Worm (Caenorhabditis elegans) whole organism, dauer: ENCODE measurements around the gene T15B7.8.

ENCODE experiments used
- unc-62 ChIP-seq: sonication (generic microtip); optimal IDR thresholded peaks from 2 replicates; lab custom pipeline; 2017; ENCODE audit warnings: missing biosample characterization, missing genetic modification reagents, missing genetic modification characterization

T15B7.8 gene

DNA sequence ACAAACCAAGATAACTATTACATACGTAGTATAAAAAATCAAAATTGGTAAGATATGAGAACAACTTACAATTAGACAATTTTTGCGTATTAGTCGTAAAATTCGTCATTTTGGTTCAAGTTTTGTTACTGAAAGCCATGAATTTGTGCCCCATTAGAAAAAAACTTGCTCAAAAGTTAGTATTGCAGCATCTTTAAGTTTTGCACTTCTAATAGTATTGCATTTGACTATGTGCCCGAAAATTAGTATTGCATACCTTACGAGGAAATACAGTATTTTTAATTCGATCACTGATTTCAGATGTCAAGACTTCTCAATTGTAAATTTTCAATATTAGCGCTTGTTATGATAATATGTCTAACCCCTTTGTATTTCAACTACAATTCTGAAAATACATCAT lies at the start of gene T15B7.8:
Gene T15B7.8 (plus strand): TSS at position 301 of the 400 bp plus-strand sequence.
- TF ChIP-seq unc-62 (GFP tag; lab: Kevin White, UChicago) = no peak

DNA sequence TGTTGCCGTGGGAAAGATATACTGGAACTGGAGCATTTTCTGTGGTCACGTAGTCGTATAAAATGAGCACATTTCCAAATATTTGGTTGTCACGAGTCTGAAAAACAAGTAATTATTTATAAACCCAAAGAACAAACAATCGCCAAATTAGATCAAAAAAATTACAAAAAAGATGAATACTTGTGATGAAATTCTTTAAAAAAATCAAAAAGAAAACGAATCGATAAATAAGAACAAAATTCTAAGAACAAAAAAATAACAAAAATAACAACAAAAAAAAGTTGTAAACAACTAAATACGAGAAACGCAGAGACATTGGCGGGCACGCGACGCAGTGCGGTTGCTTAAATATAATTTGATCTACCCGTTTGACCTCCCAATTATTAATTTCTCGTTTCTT lies 47.9 kb upstream of the T15B7.8 start, which contains the start of gene ZC404.16:
Gene ZC404.16 (minus strand): TSS at position 101 of the 400 bp plus-strand sequence.
- TF ChIP-seq unc-62 (GFP tag; lab: Kevin White, UChicago) = no peak

DNA sequence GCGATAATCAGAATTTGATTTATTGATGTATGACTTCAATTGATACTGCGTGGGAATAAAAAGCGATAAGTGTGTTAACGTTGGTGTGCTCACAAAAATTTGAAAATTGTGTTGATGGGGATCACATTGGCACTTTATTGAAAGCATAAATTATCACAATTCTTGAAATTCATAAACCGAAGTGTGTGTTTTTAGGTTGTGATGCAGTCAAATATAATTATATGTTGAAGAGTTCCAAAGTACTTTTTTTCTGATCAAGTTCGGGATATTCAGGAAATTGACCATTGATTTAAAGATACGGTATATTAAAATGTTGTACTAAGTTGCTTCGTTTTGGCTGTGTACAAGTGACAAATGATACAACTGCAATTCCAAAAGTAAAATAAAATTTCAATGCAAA lies 45.9 kb upstream of the T15B7.8 start, which contains the start of gene srh-28:
Gene srh-28 (minus strand): TSS at position 101 of the 400 bp plus-strand sequence.
- TF ChIP-seq unc-62 (GFP tag; lab: Kevin White, UChicago) = no peak

DNA sequence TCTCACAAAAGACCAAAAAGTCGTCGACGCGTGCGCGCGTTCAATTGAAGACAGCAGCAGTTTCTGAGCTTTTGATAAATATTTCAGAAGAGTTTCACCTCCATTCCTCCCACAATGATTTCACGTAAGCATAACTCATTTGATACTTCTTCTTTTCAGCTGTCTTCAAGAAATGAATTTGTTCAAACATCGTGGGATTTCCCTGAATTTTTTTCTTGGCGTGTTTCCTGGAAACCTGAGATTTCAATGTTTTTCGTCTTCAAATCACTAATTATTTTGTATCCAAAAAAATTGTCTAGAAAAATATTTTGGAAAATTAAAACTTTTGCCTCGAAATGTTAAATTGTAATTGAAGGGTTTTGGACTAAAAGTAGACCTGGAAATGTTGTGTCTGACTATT lies 43.2 kb upstream of the T15B7.8 start:
- TF ChIP-seq unc-62 (GFP tag; lab: Kevin White, UChicago) = no peak

DNA sequence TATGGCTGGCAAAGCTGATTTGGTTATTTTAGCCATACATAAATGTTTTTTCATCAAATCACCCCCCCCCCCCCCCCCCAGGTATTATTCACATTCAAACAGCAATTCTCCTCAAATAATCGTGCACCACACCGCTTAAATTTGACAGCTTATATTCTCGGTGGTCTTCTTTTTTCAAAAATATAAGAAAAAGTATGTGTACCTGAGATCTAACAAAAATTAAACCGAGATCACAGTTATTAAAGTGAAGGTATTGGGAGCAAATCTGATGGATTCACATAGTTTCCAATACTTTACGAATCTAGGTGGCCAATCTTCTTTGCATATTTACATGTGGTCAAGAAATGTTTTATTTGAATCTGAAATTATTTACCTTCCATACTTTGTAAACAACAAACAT lies 41.4 kb upstream of the T15B7.8 start, which contains the start of gene ZC404.15:
Gene ZC404.15 (plus strand): TSS at position 301 of the 400 bp plus-strand sequence.
- TF ChIP-seq unc-62 (GFP tag; lab: Kevin White, UChicago) = no peak

DNA sequence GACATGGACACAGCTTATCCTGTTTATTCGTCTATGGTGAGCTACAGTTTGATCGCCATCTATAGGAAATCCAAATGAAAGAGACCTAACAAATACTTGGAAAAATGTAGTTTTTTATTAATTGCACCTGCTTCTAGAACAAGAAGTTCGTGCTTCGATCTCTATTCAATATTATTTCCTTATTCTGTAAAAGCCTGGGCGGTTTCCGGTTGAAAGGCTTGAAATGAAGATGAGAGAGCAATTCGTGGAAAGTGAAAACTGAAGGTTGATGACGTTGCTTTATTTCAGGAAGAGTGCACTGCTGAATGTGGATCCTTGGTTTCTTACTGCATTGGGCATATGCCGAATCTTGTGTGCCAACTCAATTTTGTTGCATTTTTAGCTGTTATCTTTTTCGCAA lies 40.9 kb upstream of the T15B7.8 start:
- TF ChIP-seq unc-62 (GFP tag; lab: Kevin White, UChicago) = no peak

DNA sequence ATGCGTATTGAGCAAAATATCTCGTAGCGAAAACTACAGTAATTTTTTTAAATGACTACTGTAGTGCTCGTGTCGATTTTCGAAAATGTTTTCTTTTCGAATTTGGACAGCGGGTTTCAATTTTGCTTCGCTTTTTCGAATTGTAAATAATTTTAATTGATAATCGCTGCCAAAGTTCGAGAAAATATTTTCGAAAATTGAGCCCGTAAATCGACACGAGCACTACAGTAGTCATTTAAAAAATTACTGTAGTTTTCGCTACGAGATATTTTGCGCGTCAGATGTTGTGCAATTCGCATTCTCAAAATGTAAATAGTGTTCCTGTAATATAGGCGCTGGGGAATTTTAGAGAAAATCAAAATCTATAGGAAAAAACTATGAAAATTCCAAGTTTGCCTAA lies 39.3 kb upstream of the T15B7.8 start:
- no peak for TF ChIP-seq unc-62 (GFP tag; lab: Kevin White, UChicago)

DNA sequence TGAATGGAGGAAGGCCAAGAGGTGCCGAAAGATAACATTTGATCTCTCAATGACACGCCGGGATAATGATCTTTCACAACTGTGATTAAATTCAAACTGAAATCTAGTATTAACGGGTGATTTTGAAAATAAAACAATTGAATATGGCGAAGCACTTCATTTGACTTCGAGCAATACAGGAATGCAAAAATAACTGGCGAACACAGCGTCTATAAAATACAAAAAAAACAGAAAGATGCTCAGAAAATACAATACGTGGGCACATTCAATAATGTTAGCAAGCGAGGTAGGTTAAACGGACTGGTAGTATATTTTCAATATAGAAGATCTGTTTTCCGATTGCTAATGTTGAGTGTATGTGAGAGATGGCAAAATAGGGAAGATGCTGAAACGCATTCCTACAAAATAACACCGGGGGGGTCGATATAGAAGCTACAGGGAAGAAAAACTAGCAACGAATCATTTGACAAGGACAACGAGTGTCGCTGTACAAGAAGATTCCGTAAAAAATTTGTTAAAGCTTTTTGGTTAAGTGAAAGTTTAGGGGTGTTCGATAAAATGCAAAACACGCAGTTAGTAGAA lies 38.5 kb upstream of the T15B7.8 start:
- TF ChIP-seq unc-62 (GFP tag; lab: Kevin White, UChicago) = no peak

DNA sequence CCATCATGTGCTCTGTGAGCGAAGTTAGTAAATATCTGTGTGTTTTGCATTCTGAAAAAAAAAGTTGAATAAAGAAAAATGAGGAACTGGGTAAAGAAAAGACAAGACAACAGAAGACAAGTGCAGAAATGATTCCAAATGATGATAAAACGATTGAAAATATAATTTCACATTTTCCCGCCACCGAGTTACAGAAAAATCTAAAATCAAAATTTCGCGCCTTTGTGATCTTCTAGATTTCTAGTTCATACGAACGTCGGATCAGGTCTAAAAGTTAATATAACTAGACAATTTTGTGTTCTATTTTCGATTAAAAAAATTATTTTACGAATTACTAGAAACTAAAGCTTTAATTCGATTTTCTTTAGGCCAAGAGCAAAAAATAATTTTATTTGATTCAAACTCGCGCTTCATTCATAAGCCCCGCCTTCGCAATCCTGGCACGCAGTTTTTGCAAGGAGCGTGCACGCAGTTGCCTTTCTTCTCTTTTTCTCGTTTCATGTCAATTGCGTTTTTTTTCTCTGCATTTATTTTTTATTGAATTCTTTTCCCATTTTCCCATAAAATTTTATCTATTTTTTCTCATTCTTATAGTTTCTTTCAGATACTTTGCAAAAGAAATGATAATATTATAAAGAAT lies 36.6 kb upstream of the T15B7.8 start, which contains the start of the genes spn-4 and spe-39:
Gene spn-4 (minus strand): TSS at position 51 of the 640 bp plus-strand sequence.
Gene spe-39 (plus strand): TSS at position 599 of the 640 bp plus-strand sequence.
- TF ChIP-seq unc-62 (GFP tag; lab: Kevin White, UChicago) = no peak

DNA sequence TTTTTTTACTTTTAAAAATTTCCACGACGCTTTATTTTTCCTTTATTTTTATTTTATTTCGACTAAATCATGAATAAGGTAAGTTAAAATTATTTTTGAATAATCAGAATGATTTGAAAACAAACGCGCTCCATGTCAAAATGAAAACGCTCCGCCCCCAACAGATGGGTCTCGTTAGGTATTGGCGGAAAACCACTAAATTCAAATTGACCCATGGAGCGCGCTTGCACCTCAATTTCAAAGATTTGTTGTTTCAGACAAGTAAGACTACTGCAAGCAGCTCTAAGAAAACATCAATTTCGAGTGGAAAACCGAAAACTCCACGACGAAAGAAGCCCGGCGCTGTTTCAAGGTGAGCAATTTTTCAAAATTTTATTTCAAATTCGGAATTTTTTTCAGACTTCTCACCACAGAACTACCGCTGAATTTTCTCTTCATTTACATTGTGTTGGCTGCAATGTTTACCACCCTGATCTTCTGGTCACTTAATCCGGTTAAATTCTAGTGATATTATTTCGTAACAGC lies 33.6 kb upstream of the T15B7.8 start, which contains the start of gene ZC404.2:
Gene ZC404.2 (plus strand): TSS at position 47 of the 525 bp plus-strand sequence.
- TF ChIP-seq unc-62 (GFP tag; lab: Kevin White, UChicago) = no peak

DNA sequence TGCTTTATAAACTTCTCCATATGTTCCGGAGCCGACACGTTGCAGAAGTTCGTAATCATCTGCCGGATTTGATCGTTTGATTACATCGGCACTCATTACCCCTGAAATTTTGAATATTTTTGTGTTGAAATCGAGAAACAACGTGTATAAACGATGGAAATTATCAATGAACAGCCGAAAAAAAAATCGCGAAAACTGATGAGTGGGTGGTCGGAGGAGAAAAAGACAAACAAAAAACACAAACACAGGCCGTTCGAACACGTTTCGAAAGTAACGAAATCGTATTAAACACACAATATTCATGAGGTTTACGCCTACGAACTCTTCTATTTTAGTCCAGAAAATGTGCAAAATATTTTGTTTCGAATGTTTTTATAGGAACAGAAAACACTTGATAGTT lies 29.0 kb upstream of the T15B7.8 start, which contains the start of gene gck-2:
Gene gck-2 (minus strand): TSS at position 101 of the 400 bp plus-strand sequence.
- TF ChIP-seq unc-62 (GFP tag; lab: Kevin White, UChicago) = no peak

DNA sequence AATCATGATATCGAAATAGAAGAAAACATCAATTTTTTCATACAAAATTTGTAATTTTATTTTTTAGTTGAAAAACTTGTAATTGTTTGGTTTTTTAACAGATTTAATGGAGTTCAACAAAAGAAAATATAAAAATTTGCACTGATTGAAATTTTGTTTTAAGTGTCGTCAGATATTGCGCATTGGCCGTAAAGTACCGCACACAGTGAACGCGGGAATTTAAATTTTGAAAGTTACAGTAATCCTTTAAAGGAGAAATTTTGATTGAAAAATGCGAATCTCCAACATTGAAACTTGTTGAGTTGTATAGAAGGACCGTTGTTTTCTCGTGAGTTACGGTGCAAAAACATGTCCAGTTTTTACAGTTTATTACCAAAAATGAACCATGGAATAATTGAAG lies 28.6 kb upstream of the T15B7.8 start:
- TF ChIP-seq unc-62 (GFP tag; lab: Kevin White, UChicago) = no peak

DNA sequence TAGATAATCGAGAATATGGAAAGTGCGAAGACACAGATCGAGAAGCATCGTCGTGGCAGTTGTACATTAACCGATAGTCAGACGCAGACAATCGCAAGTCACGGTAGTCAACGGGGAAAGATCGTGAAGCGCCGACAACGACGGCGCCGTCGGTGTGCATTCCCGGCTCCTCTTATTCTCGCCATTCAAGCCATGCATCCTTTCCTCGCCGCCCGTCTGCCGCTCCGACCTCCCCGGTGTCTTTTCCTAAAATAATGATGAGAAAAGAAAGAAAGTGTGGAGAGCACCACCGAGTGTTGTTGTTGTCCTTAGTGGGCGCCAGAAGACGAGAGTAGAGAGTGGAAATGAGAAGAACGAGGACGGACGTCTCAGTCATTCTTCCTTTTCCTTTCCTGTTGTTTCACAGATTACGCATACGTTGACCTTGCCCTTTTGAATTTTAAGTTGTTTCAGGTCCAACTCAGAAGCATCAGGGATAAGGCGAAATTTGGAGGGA lies 27.8 kb upstream of the T15B7.8 start, which contains the start of gene ZC404.1:
Gene ZC404.1 (plus strand): TSS at position 446 of the 496 bp plus-strand sequence.
- no peak for TF ChIP-seq unc-62 (GFP tag; lab: Kevin White, UChicago)

DNA sequence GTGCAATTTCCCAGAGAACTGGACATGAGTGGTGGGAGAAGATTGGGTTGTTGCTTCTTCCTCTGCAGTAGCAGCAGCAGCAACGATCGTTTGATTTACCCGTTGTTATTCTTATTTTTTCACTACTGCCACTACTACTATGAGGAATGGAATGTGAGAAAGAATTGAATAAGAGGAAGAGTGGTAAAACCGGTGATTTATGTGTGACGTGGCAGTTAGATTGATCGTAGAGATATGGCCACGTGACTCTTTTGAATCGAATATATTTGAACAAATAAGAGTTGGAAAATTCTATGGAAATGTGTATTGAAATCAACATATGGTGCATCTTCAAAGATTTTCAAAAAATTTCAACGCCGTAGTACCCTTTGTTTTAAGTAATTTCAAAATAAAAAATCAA lies 25.3 kb upstream of the T15B7.8 start:
- TF ChIP-seq unc-62 (GFP tag; lab: Kevin White, UChicago) = no peak

DNA sequence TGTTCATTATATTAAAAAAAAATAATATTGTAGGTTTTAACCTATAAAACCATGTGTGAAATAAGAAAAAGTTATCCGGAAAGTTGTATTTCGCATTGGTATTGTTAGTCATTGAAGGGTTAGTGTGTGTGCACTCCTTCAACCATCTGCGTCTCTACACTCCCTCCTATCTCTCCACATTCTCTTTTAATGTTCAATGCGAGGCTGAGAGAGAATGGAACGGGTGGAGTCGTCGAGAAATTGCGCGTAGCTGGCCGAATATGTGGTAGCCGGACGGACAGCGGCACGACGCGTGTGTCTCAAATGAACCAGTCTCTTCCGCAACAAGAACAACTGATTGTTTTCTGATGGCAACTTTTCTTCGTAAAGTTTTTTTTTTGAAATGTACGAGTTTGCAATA lies 24.7 kb upstream of the T15B7.8 start:
- TF ChIP-seq unc-62 (GFP tag; lab: Kevin White, UChicago) = no peak

DNA sequence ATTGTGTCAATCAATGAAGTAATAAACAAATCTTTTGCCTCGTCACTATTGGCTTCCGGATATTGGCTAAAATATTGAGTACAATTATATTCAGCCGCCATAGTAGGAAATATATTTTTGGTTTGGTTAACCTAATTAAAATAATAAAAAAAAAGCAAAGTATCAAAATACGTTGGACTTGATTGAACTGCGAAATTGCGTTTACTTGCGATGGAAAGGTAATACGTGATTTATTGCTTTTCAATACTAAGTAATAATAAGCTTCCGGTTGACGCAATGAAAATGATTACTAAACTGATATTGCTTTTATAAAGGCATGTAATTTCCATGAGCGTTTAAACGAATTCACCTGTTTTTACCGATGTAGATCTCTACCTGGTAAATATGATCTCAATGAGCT lies 22.0 kb upstream of the T15B7.8 start, which contains the start of gene dmsr-9:
Gene dmsr-9 (minus strand): TSS at position 101 of the 400 bp plus-strand sequence.
- no peak for TF ChIP-seq unc-62 (GFP tag; lab: Kevin White, UChicago)
